Worm (Caenorhabditis elegans): ENCODE data around the gene kdin-1.

- TF ChIP-seq daf-12 (tag; optimal IDR thresholded peaks at IDR 0.05) (no peak), ZK546.5 (tag; optimal IDR thresholded peaks at IDR 0.05) (no peak), lin-15B (tag; optimal IDR thresholded peaks at IDR 0.05) (no peak), ztf-4 (tag; optimal IDR thresholded peaks at IDR 0.05) (no peak), ceh-16 (tag; optimal IDR thresholded peaks at IDR 0.05) (no peak), pha-4 (tag; optimal IDR thresholded peaks at IDR 0.05) (no peak)
Observed at ce11 chrIV:11037118-11037719, 1.2 kb upstream of the kdin-1 start.

Data from whole organism, L3 larva.